Fruit fly (Drosophila melanogaster) whole organism, embryonic: ENCODE data around the gene sloth1.

Source experiments
- CG34224 ChIP-seq: fragments of 200-800 bp; sonication (Bioruptor generic); IDR thresholded peaks from 3 replicates; pipeline ENCODE4 v1.3.6; 2022; ENCODE audit warnings: missing biosample characterization, missing genetic modification characterization; ENCODE audit not compliant: partially characterized antibody
- CG8478 ChIP-seq: fragments of >200 bp; optimal IDR thresholded peaks from 2 replicates; lab custom pipeline; 2018
- CkIIα-i1 ChIP-seq: fragments of 200-800 bp; sonication (Bioruptor generic); IDR thresholded peaks from 2 replicates; pipeline ENCODE4 v1.3.6; 2022; ENCODE audit warnings: missing biosample characterization, missing genetic modification characterization
- pan ChIP-seq, 4 experiments: fragments of >200 bp in 3 of 4; fragments of 200-800 bp in 1 of 4; sonication (Bioruptor generic) in 1 of 4; optimal IDR thresholded peaks in 3 of 4; IDR thresholded peaks in 1 of 4; 2 replicates each; pipeline versions ENCODE4 v1.3.6 to Lab custom; 2017 to 2022; ENCODE audit warnings: missing biosample characterization in 2 of 4, missing genetic modification characterization in 2 of 4, mixed read lengths in 1 of 4
- sc ChIP-seq, 3 experiments: fragments of >200 bp in 2 of 3; fragments of 200-800 bp in 1 of 3; sonication (Bioruptor generic) in 1 of 3; optimal IDR thresholded peaks; 2 replicates in 2 of 3; 3 replicates in 1 of 3; lab custom pipeline; 2017; ENCODE audit warnings: mild to moderate bottlenecking in 1 of 3, missing biosample characterization in 1 of 3, missing genetic modification characterization in 1 of 3, missing genetic modification reagents in 1 of 3

dm6 chrX:7011063-7011743, at the start of gene sloth1, which contains the start of the genes cm and sloth2:
- TF ChIP-seq CG34224 (GFP tag; lab: Robert Waterston, UW) (peak; percentile 89), pan (optimal IDR thresholded peaks at IDR 0.05; lab: Kevin White, UChicago) (no peak), pan (GFP tag; optimal IDR thresholded peaks at IDR 0.05 in 1 of 2, IDR thresholded peaks at IDR 0.05 in 1 of 2) (peak in 1 of 2 experiments; percentile 88), CG8478 (lab: Kevin White, UChicago) (no peak), CkIIα-i1 (GFP tag; lab: Robert Waterston, UW) (no peak), sc (optimal IDR thresholded peaks at IDR 0.05; lab: Kevin White, UChicago) (no peak), sc (GFP tag; optimal IDR thresholded peaks at IDR 0.05; lab: Kevin White, UChicago) (peak; percentile 18)
